Worm (Caenorhabditis elegans) whole organism, early embryonic: ENCODE data around the gene cnc-4.
A peak's percentile ranks its signal among the peaks of the same experiment; 100 is the strongest.

Source experiments
- ama-1 ChIP-seq: fragments of 150-350 bp; optimal IDR thresholded peaks from 2 replicates; lab custom pipeline; 2014
- ceh-36 ChIP-seq: sonication (generic microtip); optimal IDR thresholded peaks from 2 replicates; lab custom pipeline; 2016; ENCODE audit warnings: missing genetic modification characterization, inconsistent platforms, missing compliant biosample characterization
- ets-7 ChIP-seq: sonication (generic microtip); optimal IDR thresholded peaks from 2 replicates; lab custom pipeline; 2016; ENCODE audit warnings: missing genotype, missing genetic modification characterization, missing compliant biosample characterization
- hmg-4 ChIP-seq: fragments of 200-800 bp; sonication (Bioruptor generic); optimal IDR thresholded peaks from 2 replicates; lab custom pipeline; 2018; ENCODE audit warnings: mild to moderate bottlenecking, missing genetic modification characterization, missing compliant biosample characterization
- scrt-1 ChIP-seq: fragments of 200-800 bp; sonication (Bioruptor generic); IDR thresholded peaks from 2 replicates; pipeline ENCODE4 v1.3.6; 2022; ENCODE audit warnings: missing genetic modification characterization, missing compliant biosample characterization
- sea-1 ChIP-seq: fragments of 200-800 bp; sonication (Bioruptor generic); conservative IDR thresholded peaks from 2 replicates; pipeline ENCODE4 v1.3.6; 2022; ENCODE audit warnings: missing genetic modification characterization, missing compliant biosample characterization

DNA sequence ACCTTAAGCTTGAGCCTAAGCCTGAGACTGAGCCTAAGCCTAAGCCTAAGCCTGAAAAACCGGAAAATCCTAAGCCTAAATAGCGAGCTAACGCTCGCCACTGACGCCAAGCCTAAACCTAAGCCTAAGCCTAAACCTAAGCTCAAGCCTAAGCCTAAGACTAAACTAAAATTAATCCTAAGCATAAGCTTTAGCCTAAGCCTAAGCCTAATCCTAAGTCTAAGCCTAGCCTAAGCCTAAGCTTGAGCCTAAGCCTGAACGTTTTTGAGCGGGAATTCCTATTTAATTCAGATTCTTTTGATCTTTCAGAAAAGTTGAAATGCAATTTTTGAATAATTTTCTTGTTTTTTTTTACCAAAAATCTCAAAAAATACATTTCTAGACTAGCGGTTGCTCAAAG lies 30.8 kb upstream of the cnc-4 start:
- TF ChIP-seq ama-1 (lab: Kevin White, UChicago) (no peak), ceh-36 (tag; lab: Kevin White, UChicago) (peak; percentile 83), hmg-4 (GFP tag; lab: Kevin White, UChicago) (no peak), scrt-1 (GFP tag; lab: Robert Waterston, UW) (no peak), ets-7 (tag; lab: Kevin White, UChicago) (no peak), sea-1 (GFP tag; lab: Robert Waterston, UW) (no peak)
